Fruit fly (Drosophila melanogaster) whole organism, prepupa: ENCODE data around the gene Fst.

ENCODE experiments used
- Blimp-1 ChIP-seq: fragments of 200-800 bp; sonication (Bioruptor generic); optimal IDR thresholded peaks from 3 replicates; lab custom pipeline; 2017; ENCODE audit warnings: missing biosample characterization, missing genetic modification characterization, mild to moderate bottlenecking, moderate library complexity, missing genetic modification reagents
- CG10631 ChIP-seq: fragments of 200-800 bp; sonication (Bioruptor generic); optimal IDR thresholded peaks from 2 replicates; lab custom pipeline; 2016; ENCODE audit warnings: missing biosample characterization, missing genetic modification characterization
- CG10669 ChIP-seq: fragments of 200-800 bp; sonication (Bioruptor generic); optimal IDR thresholded peaks from 3 replicates; lab custom pipeline; 2018; ENCODE audit warnings: missing biosample characterization, mild to moderate bottlenecking, missing genetic modification characterization, moderate library complexity
- CG11762 ChIP-seq: fragments of 200-800 bp; sonication (Bioruptor generic); optimal IDR thresholded peaks from 3 replicates; lab custom pipeline; 2016; ENCODE audit warnings: missing biosample characterization, missing genetic modification characterization; ENCODE audit not compliant: insufficient read depth
- CG11902 ChIP-seq: fragments of 200-800 bp; sonication (Bioruptor generic); optimal IDR thresholded peaks from 3 replicates; lab custom pipeline; 2016; ENCODE audit warnings: missing biosample characterization, missing genetic modification characterization
- CG15336 ChIP-seq: fragments of 200-800 bp; sonication (Bioruptor generic); IDR thresholded peaks from 2 replicates; pipeline ENCODE4 v1.3.6; 2022; ENCODE audit warnings: missing biosample characterization, missing genetic modification characterization
- CG31627 ChIP-seq: fragments of 200-800 bp; sonication (Bioruptor generic); optimal IDR thresholded peaks from 3 replicates; lab custom pipeline; 2016; ENCODE audit warnings: missing biosample characterization, missing genetic modification characterization
- CG32006 ChIP-seq: fragments of 200-800 bp; sonication (Bioruptor generic); optimal IDR thresholded peaks from 3 replicates; lab custom pipeline; 2017; ENCODE audit warnings: missing biosample characterization, mild to moderate bottlenecking, missing genetic modification characterization
- CG34406 ChIP-seq: fragments of 200-800 bp; sonication (Bioruptor generic); optimal IDR thresholded peaks from 3 replicates; lab custom pipeline; 2016; ENCODE audit warnings: missing biosample characterization, missing genetic modification characterization
- CG3919 ChIP-seq: fragments of 200-800 bp; sonication (Bioruptor generic); optimal IDR thresholded peaks from 3 replicates; lab custom pipeline; 2016; ENCODE audit warnings: missing biosample characterization, missing genetic modification characterization
- CG4318 ChIP-seq: fragments of 200-800 bp; sonication (Bioruptor generic); optimal IDR thresholded peaks from 3 replicates; lab custom pipeline; 2017; ENCODE audit warnings: missing biosample characterization, mild to moderate bottlenecking, missing genetic modification characterization
- CG6163 ChIP-seq: fragments of 200-800 bp; sonication (Bioruptor generic); IDR thresholded peaks from 3 replicates; pipeline ENCODE4 v1.3.6; 2022; ENCODE audit warnings: missing biosample characterization, missing genetic modification characterization
- CG6792 ChIP-seq: fragments of 200-800 bp; sonication (Bioruptor generic); optimal IDR thresholded peaks from 3 replicates; lab custom pipeline; 2016; ENCODE audit warnings: missing biosample characterization, missing genetic modification characterization
- CG6808 ChIP-seq: fragments of 200-800 bp; sonication (Bioruptor generic); optimal IDR thresholded peaks from 3 replicates; lab custom pipeline; 2017; ENCODE audit warnings: missing biosample characterization, missing genetic modification characterization, mild to moderate bottlenecking, moderate library complexity, missing genetic modification reagents
- CG6854 ChIP-seq: fragments of 200-800 bp; sonication (Bioruptor generic); optimal IDR thresholded peaks from 2 replicates; lab custom pipeline; 2017; ENCODE audit warnings: missing biosample characterization, mild to moderate bottlenecking, missing genetic modification characterization
- CG8319 ChIP-seq: fragments of 200-800 bp; sonication (Bioruptor generic); optimal IDR thresholded peaks from 3 replicates; lab custom pipeline; 2016; ENCODE audit warnings: missing biosample characterization, missing genetic modification characterization
- CG8632 ChIP-seq: fragments of 200-800 bp; sonication (Bioruptor generic); optimal IDR thresholded peaks from 3 replicates; lab custom pipeline; 2016; ENCODE audit warnings: missing biosample characterization, missing genetic modification characterization
- CG9139 ChIP-seq: fragments of 200-800 bp; sonication (Bioruptor generic); optimal IDR thresholded peaks from 3 replicates; lab custom pipeline; 2017; ENCODE audit warnings: missing biosample characterization, mild to moderate bottlenecking, missing genetic modification characterization
- Eip75B ChIP-seq: fragments of 200-800 bp; sonication (Bioruptor generic); optimal IDR thresholded peaks from 3 replicates; lab custom pipeline; 2016; ENCODE audit warnings: missing biosample characterization, missing genetic modification characterization
- Eip78C ChIP-seq: fragments of 200-800 bp; sonication (Bioruptor generic); peaks from one replicate; lab custom pipeline; 2016; ENCODE audit warnings: missing biosample characterization, missing genetic modification characterization
- Eip93F ChIP-seq: fragments of 200-800 bp; sonication (Bioruptor generic); optimal IDR thresholded peaks from 2 replicates; lab custom pipeline; 2016; ENCODE audit warnings: missing biosample characterization, mild to moderate bottlenecking, missing genetic modification characterization
- Ets21C ChIP-seq: fragments of 200-800 bp; sonication (Bioruptor generic); optimal IDR thresholded peaks from 3 replicates; lab custom pipeline; 2016; ENCODE audit warnings: missing biosample characterization, missing genetic modification characterization
- Gug ChIP-seq: fragments of 200-800 bp; sonication (Bioruptor generic); IDR thresholded peaks from 2 replicates; pipeline ENCODE4 v1.3.6; 2022; ENCODE audit warnings: missing biosample characterization, missing genetic modification characterization
- Hr39 ChIP-seq: fragments of 200-800 bp; sonication (Bioruptor generic); optimal IDR thresholded peaks from 2 replicates; lab custom pipeline; 2016; ENCODE audit warnings: missing biosample characterization, missing genetic modification characterization
- Hr4 ChIP-seq: fragments of 200-800 bp; sonication (Bioruptor generic); optimal IDR thresholded peaks from 3 replicates; lab custom pipeline; 2016; ENCODE audit warnings: missing biosample characterization, missing genetic modification characterization
- Lpt ChIP-seq: fragments of 200-800 bp; sonication (Bioruptor generic); optimal IDR thresholded peaks from 3 replicates; lab custom pipeline; 2016; ENCODE audit warnings: missing biosample characterization, missing genetic modification characterization
- Met ChIP-seq: fragments of 200-800 bp; sonication (Bioruptor generic); optimal IDR thresholded peaks from 3 replicates; lab custom pipeline; 2016; ENCODE audit warnings: missing biosample characterization, missing genetic modification characterization
- OdsH ChIP-seq: fragments of 200-800 bp; sonication (Bioruptor generic); optimal IDR thresholded peaks from 3 replicates; lab custom pipeline; 2016; ENCODE audit warnings: missing biosample characterization, missing genetic modification characterization
- Smox ChIP-seq: fragments of 200-800 bp; sonication (Bioruptor generic); optimal IDR thresholded peaks from 3 replicates; lab custom pipeline; 2016; ENCODE audit warnings: missing biosample characterization, missing genetic modification characterization
- Sox102F ChIP-seq: fragments of 200-800 bp; sonication (Bioruptor generic); optimal IDR thresholded peaks from 2 replicates; lab custom pipeline; 2016; ENCODE audit warnings: missing biosample characterization, mild to moderate bottlenecking, missing genetic modification characterization
- Sox15 ChIP-seq: fragments of 200-800 bp; sonication (Bioruptor generic); optimal IDR thresholded peaks from 3 replicates; lab custom pipeline; 2016; ENCODE audit warnings: missing biosample characterization, missing genetic modification characterization
- achi ChIP-seq: fragments of 200-800 bp; sonication (Bioruptor generic); optimal IDR thresholded peaks from 3 replicates; lab custom pipeline; 2016; ENCODE audit warnings: missing biosample characterization, missing genetic modification characterization
- acj6 ChIP-seq: fragments of 200-800 bp; sonication (Bioruptor generic); optimal IDR thresholded peaks from 3 replicates; lab custom pipeline; 2016; ENCODE audit warnings: missing biosample characterization, missing genetic modification characterization
- dac ChIP-seq: fragments of 200-800 bp; sonication (Bioruptor generic); optimal IDR thresholded peaks from 2 replicates; lab custom pipeline; 2017; ENCODE audit warnings: missing biosample characterization, mild to moderate bottlenecking, missing genetic modification characterization
- dsx ChIP-seq: fragments of 200-800 bp; optimal IDR thresholded peaks from 3 replicates; lab custom pipeline; 2019; ENCODE audit warnings: missing biosample characterization, mild to moderate bottlenecking, missing genetic modification characterization, moderate library complexity; ENCODE audit not compliant: poor library complexity, severe bottlenecking
- eg ChIP-seq: fragments of 200-800 bp; sonication (Bioruptor generic); IDR thresholded peaks from 3 replicates; pipeline ENCODE4 v1.3.6; 2022; ENCODE audit warnings: missing biosample characterization, missing genetic modification characterization
- esn ChIP-seq: fragments of 200-800 bp; sonication (Bioruptor generic); optimal IDR thresholded peaks from 2 replicates; lab custom pipeline; 2016; ENCODE audit warnings: missing biosample characterization, mild to moderate bottlenecking, missing genetic modification characterization, moderate library complexity
- fd85E ChIP-seq: fragments of 200-800 bp; sonication (Bioruptor generic); optimal IDR thresholded peaks from 3 replicates; lab custom pipeline; 2016; ENCODE audit warnings: missing biosample characterization, missing genetic modification characterization
- fkh ChIP-seq: fragments of 200-800 bp; sonication (Bioruptor generic); optimal IDR thresholded peaks from 3 replicates; lab custom pipeline; 2017; ENCODE audit warnings: missing biosample characterization, mild to moderate bottlenecking, missing genetic modification characterization, moderate library complexity
- lz ChIP-seq: fragments of 200-800 bp; sonication (Bioruptor generic); optimal IDR thresholded peaks from 3 replicates; lab custom pipeline; 2016; ENCODE audit warnings: missing biosample characterization, missing genetic modification characterization
- pdm3 ChIP-seq: fragments of 200-800 bp; sonication (Bioruptor generic); optimal IDR thresholded peaks from 3 replicates; lab custom pipeline; 2016; ENCODE audit warnings: missing biosample characterization, missing genetic modification characterization
- salr ChIP-seq, 2 experiments: fragments of 200-800 bp; sonication (Bioruptor generic); optimal IDR thresholded peaks; 3 replicates each; lab custom pipeline; 2016 to 2018; ENCODE audit warnings: missing biosample characterization in 2 of 2, missing genetic modification characterization in 2 of 2, mild to moderate bottlenecking in 1 of 2
- spab ChIP-seq: fragments of 200-800 bp; sonication (Bioruptor generic); optimal IDR thresholded peaks from 2 replicates; lab custom pipeline; 2017; ENCODE audit warnings: missing biosample characterization, mild to moderate bottlenecking, missing genetic modification characterization, missing genetic modification reagents
- ss ChIP-seq, 2 experiments: fragments of 200-800 bp; sonication (Bioruptor generic); optimal IDR thresholded peaks; 2 replicates in 1 of 2; 3 replicates in 1 of 2; lab custom pipeline; 2017 to 2018; ENCODE audit warnings: mild to moderate bottlenecking in 2 of 2, missing biosample characterization in 2 of 2, missing genetic modification characterization in 2 of 2, moderate library complexity in 1 of 2
- topi ChIP-seq: fragments of 200-800 bp; sonication (Bioruptor generic); optimal IDR thresholded peaks from 3 replicates; lab custom pipeline; 2016; ENCODE audit warnings: missing biosample characterization, missing genetic modification characterization
- vri ChIP-seq: fragments of 200-800 bp; sonication (Bioruptor generic); optimal IDR thresholded peaks from 3 replicates; lab custom pipeline; 2016; ENCODE audit warnings: missing biosample characterization, mild to moderate bottlenecking, missing genetic modification characterization

Fst gene

dm6 chr3R:9674968-9675573, 29.1 kb upstream of the Fst start, which contains the start of gene Nepl12:
Nepl12 (plus strand) TSS chr3R:9675523.
- TF ChIP-seq Gug = no peak
- TF ChIP-seq CG11902 (GFP tag; lab: Kevin White, UChicago) = peak; percentile 19
- no peak for TF ChIP-seq fkh (GFP tag; lab: Kevin White, UChicago)
- TF ChIP-seq CG31627 (GFP tag; lab: Kevin White, UChicago) = no peak
- no peak for TF ChIP-seq Met
- no peak for TF ChIP-seq CG10631 (GFP tag; lab: Kevin White, UChicago)
- TF ChIP-seq Sox102F (GFP tag; lab: Kevin White, UChicago) = no peak
- TF ChIP-seq CG8632 (GFP tag; lab: Kevin White, UChicago) = peak; percentile 27
- TF ChIP-seq OdsH (GFP tag; lab: Kevin White, UChicago) = no peak
- TF ChIP-seq CG4318 (GFP tag; lab: Kevin White, UChicago) = no peak
- TF ChIP-seq esn (GFP tag; lab: Kevin White, UChicago) = no peak
- TF ChIP-seq Hr39 (GFP tag; lab: Kevin White, UChicago) = no peak
- no peak for TF ChIP-seq spab (GFP tag; lab: Kevin White, UChicago)
- TF ChIP-seq Smox (GFP tag; lab: Kevin White, UChicago) = no peak
- no peak for TF ChIP-seq Eip93F
- no peak for TF ChIP-seq Hr4
- TF ChIP-seq CG32006 = no peak
- TF ChIP-seq Eip75B = no peak
- TF ChIP-seq vri (GFP tag; lab: Kevin White, UChicago) = no peak
- TF ChIP-seq CG15336 = no peak
- TF ChIP-seq CG9139 = no peak
- no peak for TF ChIP-seq fd85E (GFP tag; lab: Kevin White, UChicago)
- TF ChIP-seq Ets21C (GFP tag; lab: Kevin White, UChicago) = no peak
- no peak for TF ChIP-seq Lpt (GFP tag; lab: Kevin White, UChicago)
- peak in 1 of 2 experiments; percentile 22 for TF ChIP-seq salr (GFP tag; optimal IDR thresholded peaks at IDR 0.05; lab: Kevin White, UChicago)
- no peak for TF ChIP-seq Blimp-1 (GFP tag; lab: Kevin White, UChicago)
- TF ChIP-seq achi (GFP tag; lab: Kevin White, UChicago) = peak; percentile 8
- peak; percentile 12 for TF ChIP-seq CG6792 (GFP tag; lab: Kevin White, UChicago)
- TF ChIP-seq Sox15 (GFP tag; lab: Kevin White, UChicago) = no peak
- no peak for TF ChIP-seq CG6808 (GFP tag; lab: Kevin White, UChicago)
- TF ChIP-seq eg (GFP tag; lab: Robert Waterston, UW) = no peak
- no peak for TF ChIP-seq dac (GFP tag; lab: Kevin White, UChicago)
- TF ChIP-seq CG34406 = peak; percentile 9
- no peak for TF ChIP-seq acj6 (GFP tag; lab: Kevin White, UChicago)
- no peak for TF ChIP-seq pdm3 (GFP tag; lab: Kevin White, UChicago)
- no peak for TF ChIP-seq CG3919 (GFP tag; lab: Kevin White, UChicago)
- no peak for TF ChIP-seq CG6854
- TF ChIP-seq CG11762 = no peak
- TF ChIP-seq Eip78C (GFP tag; lab: Kevin White, UChicago) = no peak
- peak; percentile 18 for TF ChIP-seq CG8319 (GFP tag; lab: Kevin White, UChicago)
- TF ChIP-seq CG6163 = no peak

DNA sequence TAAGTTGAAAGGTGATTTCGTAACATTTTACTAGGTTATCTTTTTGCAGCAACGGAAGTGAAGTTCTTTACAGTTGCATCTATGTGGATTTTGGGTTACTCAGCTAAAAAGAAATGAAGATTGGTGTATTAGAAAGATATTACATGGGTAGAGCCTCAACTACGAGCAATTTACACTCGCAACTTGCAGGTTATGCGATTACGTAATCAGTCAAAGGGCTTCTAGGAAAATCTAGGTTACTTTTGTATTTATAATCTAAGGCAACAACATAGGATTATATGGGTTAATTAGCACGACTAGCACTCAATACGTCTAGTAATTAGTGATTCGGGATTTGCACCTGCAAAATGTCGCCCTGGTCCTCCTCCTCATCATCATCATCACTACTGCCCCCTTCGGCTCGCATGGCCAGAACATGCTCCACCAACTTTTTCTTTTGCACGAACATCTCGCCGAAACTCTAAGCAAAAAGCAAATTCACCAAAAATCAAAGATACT, 28.3 kb upstream of the Fst start, which contains the start of gene Dhc1:
Dhc1 (minus strand) TSS at position 448 of the 498 bp plus-strand sequence.
- TF ChIP-seq ss (GFP tag; optimal IDR thresholded peaks at IDR 0.05; lab: Kevin White, UChicago) = no peak
- no peak for TF ChIP-seq Hr4
- no peak for TF ChIP-seq Met
- TF ChIP-seq CG8632 (GFP tag; lab: Kevin White, UChicago) = no peak
- no peak for TF ChIP-seq CG34406
- no peak for TF ChIP-seq dsx (GFP tag; lab: Kevin White, UChicago)
- TF ChIP-seq CG10669 (GFP tag; lab: Kevin White, UChicago) = no peak
- no peak for TF ChIP-seq CG11902 (GFP tag; lab: Kevin White, UChicago)
- no peak for TF ChIP-seq CG32006
- TF ChIP-seq Smox (GFP tag; lab: Kevin White, UChicago) = no peak
- no peak for TF ChIP-seq topi (GFP tag; lab: Kevin White, UChicago)
- no peak for TF ChIP-seq Hr39 (GFP tag; lab: Kevin White, UChicago)
- TF ChIP-seq lz (GFP tag; lab: Kevin White, UChicago) = no peak
- TF ChIP-seq fkh (GFP tag; lab: Kevin White, UChicago) = no peak
- TF ChIP-seq OdsH (GFP tag; lab: Kevin White, UChicago) = no peak
